Fruit fly (Drosophila melanogaster): Measurements from ENCODE around the gene CG42832.
A peak's percentile ranks its signal among the peaks of the same experiment; 100 is the strongest.
"Not testable (repeated sequence)": the region's sequence is repeated elsewhere in the genome, so short reads cannot be mapped to it uniquely, and the experiment has no call there.

The CG42832 gene

DNA sequence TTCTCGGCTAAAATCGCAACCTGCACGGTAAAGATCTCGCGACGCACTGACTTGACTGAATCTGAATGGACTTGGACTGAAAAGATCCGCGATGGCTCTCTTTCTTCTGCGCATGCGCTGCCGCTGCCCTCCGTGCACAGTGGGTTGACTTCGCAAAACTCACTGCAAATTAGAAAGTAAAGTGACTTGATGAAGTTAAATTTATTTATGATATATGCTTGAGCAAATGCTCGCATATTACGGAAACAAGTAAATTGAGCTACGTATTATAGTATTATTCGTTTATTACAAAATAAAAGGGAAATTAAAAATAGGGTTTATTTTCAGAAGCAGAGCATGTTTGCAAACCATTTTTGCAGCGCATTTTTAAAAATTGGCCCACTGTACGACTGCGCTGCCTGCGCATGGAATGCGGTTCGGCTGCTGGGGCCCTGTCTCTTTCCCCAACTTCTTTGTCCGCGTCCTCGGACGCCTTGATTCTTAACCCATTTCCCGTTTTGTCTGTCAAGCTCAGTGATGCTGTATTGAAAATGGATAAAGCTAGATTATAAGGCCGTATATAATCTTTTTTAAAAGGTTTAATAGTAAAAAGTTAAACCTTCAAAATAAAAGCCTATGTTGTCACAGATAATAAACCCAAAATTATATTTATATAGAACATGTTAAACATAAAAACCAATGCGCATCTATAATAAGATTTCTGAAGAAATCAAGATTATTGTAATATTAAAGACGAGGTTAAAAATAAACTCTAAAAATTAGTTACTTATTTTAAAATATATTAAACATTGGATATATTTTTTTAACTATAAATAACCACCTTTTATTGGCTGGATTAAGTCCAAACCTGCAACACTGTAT is 22.0 kb upstream of the CG42832 start, which contains the start of gene rt:
rt (minus strand) TSS at position 51 of the 861 bp plus-strand sequence.
- TF ChIP-seq CG17801 (GFP tag; optimal IDR thresholded peaks at IDR 0.05; ENCODE audit: partially characterized antibody): peak; percentile 27

DNA sequence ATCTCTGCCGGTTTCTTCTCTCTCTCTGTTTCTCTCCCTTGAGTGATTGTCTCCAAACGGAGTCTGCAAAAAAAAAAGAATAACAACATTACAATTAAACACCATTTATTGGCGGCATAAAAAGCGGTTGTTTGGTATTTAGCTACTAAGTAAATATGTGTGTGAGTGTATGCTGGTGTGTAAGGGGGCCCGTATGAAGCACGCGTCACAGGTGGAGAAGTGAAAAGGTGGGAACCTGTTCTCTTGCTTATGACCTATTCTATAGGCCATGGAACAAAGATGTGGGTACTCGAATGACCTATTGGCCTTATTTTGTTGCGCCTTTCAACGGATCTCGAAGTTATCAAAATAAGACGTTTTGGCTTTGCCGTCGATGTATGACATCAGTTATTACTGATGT is 21.3 kb upstream of the CG42832 start:
- no peak for TF ChIP-seq CG17801 (GFP tag; optimal IDR thresholded peaks at IDR 0.05; ENCODE audit: partially characterized antibody)

DNA sequence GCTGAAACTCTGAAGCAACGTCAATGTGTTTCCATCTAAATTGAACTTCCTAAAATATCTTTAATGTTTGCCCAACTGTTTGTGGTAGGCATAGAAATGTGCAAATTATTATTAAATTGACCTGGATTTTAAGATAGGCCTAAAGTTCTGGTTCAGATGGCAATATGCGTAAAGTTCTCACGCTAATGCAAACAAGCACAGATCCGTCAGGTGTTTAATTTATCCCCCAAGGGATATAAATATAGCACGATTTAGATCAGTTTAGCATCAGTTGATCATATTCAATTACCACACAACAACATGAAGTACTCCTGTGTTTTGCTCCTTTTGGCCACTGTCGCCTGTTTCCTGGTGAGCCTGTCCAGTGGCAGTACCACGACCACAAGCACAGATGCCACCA is 20.5 kb upstream of the CG42832 start, which contains the start of gene CG7377:
CG7377 (plus strand) TSS at position 301 of the 400 bp plus-strand sequence.
- TF ChIP-seq CG17801 (GFP tag; optimal IDR thresholded peaks at IDR 0.05; ENCODE audit: partially characterized antibody): not testable (repeated sequence)

DNA sequence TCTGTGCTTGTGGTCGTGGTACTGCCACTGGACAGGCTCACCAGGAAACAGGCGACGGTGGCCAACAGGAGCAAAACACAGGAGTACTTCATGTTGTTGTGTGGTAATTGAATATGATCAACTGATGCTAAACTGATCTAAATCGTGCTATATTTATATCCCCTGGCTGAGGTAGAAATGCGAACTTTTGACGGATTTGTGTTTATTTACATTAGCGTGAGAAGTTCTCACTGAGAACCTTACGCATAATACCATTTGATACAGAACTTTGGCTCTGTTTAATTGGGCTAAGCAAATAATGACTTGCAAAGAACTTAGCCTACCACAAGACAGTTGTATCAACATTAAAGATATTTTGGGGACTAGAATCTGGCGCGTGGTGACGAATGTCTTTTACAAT is 18.8 kb upstream of the CG42832 start, which contains the start of gene CG33268:
CG33268 (minus strand) TSS at position 101 of the 400 bp plus-strand sequence.
- TF ChIP-seq CG17801 (GFP tag; optimal IDR thresholded peaks at IDR 0.05; ENCODE audit: partially characterized antibody): no peak

DNA sequence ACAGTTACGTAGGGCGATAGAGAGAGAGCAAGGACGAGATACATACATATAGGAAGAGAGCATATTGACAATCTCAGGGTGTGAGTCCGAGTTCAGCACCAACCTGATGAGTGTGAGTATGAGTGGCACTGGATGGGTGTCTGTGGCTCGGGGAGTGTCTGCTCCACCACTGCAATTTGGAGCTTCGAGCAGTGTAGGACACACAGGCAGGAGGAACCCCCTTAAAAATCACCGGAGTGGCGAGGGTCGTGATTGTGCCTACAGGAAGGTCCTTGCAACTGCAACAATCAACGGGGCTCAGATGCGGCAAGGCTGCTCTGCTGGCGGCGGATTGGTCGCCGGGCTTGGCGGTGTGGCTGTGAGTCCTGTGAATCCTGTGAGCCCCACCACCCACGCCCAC is 18.1 kb upstream of the CG42832 start:
- no peak for TF ChIP-seq CG17801 (GFP tag; optimal IDR thresholded peaks at IDR 0.05; ENCODE audit: partially characterized antibody)

DNA sequence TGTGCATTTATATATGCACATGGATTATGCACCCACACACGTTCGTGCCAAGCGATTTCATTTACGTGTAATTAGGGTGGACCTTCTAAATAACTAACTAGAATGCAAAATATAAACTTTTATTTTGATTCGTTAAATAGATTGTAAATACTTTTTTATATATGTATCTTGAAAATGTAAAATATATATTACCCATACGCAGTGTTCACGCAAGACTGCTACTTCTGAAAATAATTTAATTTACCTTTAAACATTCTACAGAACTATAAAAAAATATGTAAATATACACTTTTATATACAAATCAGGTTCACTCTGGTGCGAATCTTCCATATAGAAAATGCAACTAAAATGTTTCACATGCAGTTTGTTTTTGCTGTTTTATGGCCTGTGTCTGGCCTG is 16.2 kb upstream of the CG42832 start:
- TF ChIP-seq CG17801 (GFP tag; optimal IDR thresholded peaks at IDR 0.05; ENCODE audit: partially characterized antibody): no peak

DNA sequence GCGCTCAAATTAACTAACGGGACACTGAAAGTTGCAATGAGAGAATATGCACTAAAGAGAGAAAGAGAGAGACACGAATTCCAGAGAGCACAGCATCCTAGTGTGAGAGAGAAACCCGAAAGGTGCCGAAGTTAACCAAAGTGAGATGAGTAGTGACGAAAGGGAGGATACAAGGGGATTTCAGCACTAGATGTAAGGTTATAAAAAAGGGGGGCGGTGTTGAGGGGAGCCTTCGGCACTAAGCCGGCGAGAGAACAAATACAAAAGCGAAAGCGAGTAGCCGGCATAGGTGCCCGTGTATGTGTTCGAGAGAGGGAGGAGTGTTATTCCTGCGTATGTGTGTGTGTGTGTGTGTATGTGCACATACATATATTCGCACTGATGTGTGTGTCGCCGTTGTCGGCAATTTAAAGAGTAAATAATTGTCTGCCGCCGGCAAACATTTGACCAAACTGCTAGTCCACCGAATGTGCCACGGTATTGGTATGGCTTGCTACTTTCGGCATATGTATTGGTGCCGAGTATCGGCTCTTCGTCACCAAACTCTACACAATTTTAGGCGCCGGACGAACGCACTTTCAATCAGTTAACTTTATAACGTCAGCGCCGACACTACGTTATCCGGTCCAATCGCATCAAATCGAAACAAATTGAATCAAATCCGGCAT is 13.2 kb upstream of the CG42832 start, which contains the start of gene CG7368:
CG7368 (plus strand) TSS at position 618 of the 668 bp plus-strand sequence.
- TF ChIP-seq CG17801 (GFP tag; optimal IDR thresholded peaks at IDR 0.05; ENCODE audit: partially characterized antibody): no peak

DNA sequence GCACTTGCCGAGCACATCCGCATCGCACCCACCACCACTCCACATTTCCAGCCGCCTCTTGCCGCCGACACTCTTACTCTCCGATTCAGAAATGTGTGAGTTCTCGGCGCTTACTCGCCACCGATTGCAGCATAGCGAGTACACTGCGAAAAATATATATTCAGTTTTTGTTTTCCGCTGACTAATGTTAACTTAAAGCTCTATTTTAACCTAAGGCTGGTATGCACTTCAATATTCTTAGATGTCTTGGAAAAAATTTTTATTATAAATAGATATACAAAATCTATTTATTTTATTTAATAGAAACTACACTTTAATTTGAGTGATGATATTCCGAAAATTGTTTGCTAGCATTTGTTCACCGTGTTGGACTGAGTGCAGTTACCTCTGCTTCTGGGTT is 10.7 kb upstream of the CG42832 start:
- TF ChIP-seq CG17801 (GFP tag; optimal IDR thresholded peaks at IDR 0.05; ENCODE audit: partially characterized antibody): no peak

DNA sequence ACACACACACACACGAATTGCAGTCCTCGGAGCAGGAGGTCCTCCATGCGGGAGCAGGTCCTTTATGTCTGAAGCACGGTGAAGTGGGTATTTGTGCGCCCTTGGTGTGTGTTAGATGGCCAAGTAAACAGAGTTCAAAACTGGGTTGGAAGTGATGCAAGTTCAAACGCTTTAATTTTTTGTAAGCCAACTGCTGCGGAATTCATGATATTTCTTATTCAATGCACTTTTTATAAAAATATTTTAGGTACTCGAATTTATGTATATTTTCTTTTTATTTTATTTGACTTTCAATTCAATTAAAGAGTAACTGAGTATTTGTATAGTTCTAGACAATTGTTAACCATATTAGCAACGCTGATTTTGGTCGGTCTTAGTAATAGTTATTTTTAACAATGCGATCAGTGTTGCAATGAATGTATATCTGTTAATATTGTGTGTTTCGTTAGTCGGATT is 9.9 kb upstream of the CG42832 start, which contains the start of the genes CG14137 and CG46394:
CG14137 (minus strand) TSS at position 101 of the 456 bp plus-strand sequence.
CG46394 (plus strand) TSS at position 406 of the 456 bp plus-strand sequence.
- no peak for TF ChIP-seq CG17801 (GFP tag; optimal IDR thresholded peaks at IDR 0.05; ENCODE audit: partially characterized antibody)

DNA sequence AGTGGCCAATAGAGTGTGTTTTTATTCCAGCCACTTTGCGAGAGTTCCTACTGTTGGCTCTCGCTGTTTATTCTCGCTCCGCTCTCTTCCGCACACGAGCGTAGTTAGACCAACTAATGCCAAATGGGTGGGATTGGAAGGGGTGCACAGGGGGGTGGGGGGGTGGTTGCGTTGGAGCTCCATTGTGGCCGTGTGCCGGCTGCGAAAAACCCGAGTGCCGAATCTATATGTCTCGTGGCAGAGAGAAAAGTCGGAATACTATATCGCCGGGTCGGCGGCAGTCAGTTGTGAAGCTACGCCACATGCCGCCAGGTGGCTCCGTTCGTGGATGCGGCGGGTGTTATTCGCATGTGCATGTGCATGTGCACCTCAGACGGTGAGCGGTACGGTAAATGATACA is 8.8 kb upstream of the CG42832 start:
- TF ChIP-seq CG17801 (GFP tag; optimal IDR thresholded peaks at IDR 0.05; ENCODE audit: partially characterized antibody): no peak

DNA sequence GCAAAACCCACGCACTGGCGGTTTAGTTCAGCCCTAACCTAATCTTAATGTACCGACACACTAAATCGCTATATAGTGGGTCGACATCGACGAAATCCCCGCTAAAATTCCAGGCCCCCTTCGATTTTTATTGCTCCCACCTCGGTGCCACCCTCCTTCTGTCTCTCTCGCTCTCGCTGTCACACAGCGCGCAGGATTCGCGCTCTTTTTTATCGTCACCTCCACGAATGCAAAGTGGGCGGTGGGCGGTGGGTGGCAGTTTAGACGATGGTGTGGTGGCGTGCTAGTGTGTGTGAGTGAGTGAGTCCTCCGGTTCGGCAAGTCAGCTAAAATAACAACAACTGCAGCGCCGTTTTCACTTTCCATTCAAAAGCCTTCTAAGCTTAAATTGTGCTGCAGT is 7.9 kb upstream of the CG42832 start:
- TF ChIP-seq CG17801 (GFP tag; optimal IDR thresholded peaks at IDR 0.05; ENCODE audit: partially characterized antibody): no peak

DNA sequence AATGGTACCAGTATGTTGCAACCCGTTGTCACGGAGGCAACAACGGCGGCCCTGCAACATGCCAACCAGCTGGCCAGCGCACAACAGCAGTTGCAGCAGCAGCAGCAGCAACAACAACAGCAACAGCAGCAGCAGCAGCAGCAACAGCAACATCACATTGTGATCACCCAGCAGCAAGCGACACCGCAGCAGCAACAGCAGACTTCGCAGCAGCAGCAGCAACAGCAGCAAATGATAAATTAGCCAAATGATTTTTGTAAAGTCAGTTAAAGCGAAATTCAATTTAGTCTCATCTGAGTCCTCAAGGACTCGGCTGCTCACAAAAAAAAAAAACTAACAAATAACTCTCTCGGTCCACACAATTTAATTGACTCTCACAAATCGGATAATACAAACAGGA is 5.7 kb upstream of the CG42832 start:
- TF ChIP-seq CG17801 (GFP tag; optimal IDR thresholded peaks at IDR 0.05; ENCODE audit: partially characterized antibody): no peak

DNA sequence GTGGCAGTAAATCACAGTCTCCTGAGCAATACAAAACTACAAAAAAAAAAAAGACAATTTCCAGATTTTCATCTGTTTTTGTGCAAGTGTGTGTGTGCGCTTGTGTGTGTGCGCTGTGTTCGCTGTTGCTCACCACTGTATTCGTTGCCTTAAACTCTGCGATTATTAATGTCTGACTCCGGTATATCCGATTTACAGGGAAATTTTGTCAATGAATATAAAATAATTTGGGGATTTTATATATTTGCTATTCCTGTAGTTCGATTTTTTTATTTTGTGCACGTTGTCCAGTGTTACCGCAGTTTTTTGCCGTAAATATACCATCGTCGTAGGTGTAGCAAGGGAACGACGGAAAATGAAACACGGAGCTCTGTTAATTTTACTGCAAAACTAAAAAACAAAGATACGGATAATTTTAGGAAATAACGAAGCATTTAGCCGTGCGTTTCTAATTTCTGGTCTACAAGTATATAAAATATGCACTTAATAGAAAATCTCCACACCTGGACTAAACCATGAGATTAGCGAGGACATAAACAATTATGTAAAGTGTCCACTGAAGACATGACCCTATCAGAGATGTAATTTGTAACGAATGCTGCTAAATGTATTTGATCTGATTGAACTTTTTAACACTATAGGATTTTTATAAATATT is 654 bp upstream of the CG42832 start, which contains the start of gene Duba:
Duba (minus strand) TSS at position 313 of the 657 bp plus-strand sequence.
- TF ChIP-seq CG17801 (GFP tag; optimal IDR thresholded peaks at IDR 0.05; ENCODE audit: partially characterized antibody): no peak

DNA sequence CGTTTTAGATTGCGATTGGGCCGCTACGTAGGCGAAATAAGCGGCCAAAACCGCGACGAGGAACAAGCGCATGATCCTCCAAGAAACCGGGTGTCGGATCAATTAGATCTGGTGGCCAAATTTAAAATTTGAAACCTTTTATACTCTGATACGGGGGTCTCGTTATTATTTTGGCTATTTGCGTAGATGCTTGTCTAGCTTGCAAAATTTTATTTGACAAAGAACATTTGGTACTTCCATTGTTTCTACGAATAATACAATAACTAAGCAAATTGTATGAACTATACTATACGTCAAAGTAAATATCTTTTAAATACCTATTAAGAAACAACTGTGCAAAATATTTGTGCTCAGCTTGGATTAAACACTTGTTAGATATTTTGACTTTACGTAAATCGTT is 10.1 kb downstream of the CG42832 start, which contains the start of gene Muc68Ca:
Muc68Ca (minus strand) TSS at position 101 of the 400 bp plus-strand sequence.
- no peak for TF ChIP-seq CG17801 (GFP tag; optimal IDR thresholded peaks at IDR 0.05; ENCODE audit: partially characterized antibody)

DNA sequence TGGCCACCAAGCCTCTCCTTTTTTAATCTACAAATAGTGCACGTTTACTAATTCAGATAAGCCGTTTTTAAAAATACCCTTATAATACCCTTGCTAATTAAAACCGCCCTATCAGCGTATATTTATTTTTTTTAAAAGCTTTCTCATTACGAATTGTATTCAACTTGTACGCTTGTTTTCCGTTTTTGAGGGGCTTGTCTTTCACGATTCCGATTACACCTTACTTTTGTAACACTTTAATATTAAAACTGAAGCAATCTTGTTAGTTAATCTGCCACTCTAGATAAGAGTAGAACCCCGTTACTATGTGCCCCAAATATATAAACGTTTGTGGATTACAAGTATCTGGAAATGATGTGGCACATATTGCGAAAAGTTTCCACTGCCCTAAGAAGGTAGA is 12.8 kb downstream of the CG42832 start:
- TF ChIP-seq CG17801 (GFP tag; optimal IDR thresholded peaks at IDR 0.05; ENCODE audit: partially characterized antibody): no peak

Measured in ovary, adult (tissue).